ENCODE assay signal across 1 fruit fly cellular context in genomic region chr3R:10415923-10416322, dm6.
TF ChIP-seq lines count a peak whose summit lies in the region.

CG6345 (minus strand) TSS chr3R:10416046.

TF ChIP-seq in whole organism, embryonic, 481 proteins besides CTCF, POLR2A, EP300 and RAD21 (continued from another document and continues in another):
- TF ChIP-seq hth (optimal IDR thresholded peaks at IDR 0.05; lab: Kevin White, UChicago) (no peak), CG1233 (GFP tag; optimal IDR thresholded peaks at IDR 0.05; lab: Kevin White, UChicago) (peak; percentile 92), Mrtf (GFP tag; IDR thresholded peaks at IDR 0.05; lab: Robert Waterston, UW) (peak; percentile 74; the same call in 2 of the 3 replicates), fd3F (GFP tag; optimal IDR thresholded peaks at IDR 0.05; lab: Kevin White, UChicago) (peak; percentile 65), gcm (GFP tag; optimal IDR thresholded peaks at IDR 0.05; lab: Kevin White, UChicago) (peak; percentile 73), hbn (GFP tag; IDR thresholded peaks at IDR 0.05; lab: Robert Waterston, UW; ENCODE audit: partially characterized antibody) (no peak), CG2120 (GFP tag; optimal IDR thresholded peaks at IDR 0.05; lab: Kevin White, UChicago) (peak; percentile 68), nmo (GFP tag; optimal IDR thresholded peaks at IDR 0.05; lab: Kevin White, UChicago) (peak; percentile 77), CG42726 (GFP tag; IDR thresholded peaks at IDR 0.05; lab: Robert Waterston, UW; ENCODE audit: partially characterized antibody) (no peak), Gsc (GFP tag; IDR thresholded peaks at IDR 0.05; lab: Robert Waterston, UW) (no peak), CG11504 (tag; optimal IDR thresholded peaks at IDR 0.05; lab: Kevin White, UChicago) (peak; percentile 86), CG8359 (GFP tag; optimal IDR thresholded peaks at IDR 0.05; lab: Kevin White, UChicago; ENCODE audit: borderline replicate concordance) (peak; percentile 84), CG15073 (GFP tag; optimal IDR thresholded peaks at IDR 0.05; lab: Kevin White, UChicago) (no peak), Dbx (GFP tag; IDR thresholded peaks at IDR 0.05; lab: Robert Waterston, UW) (peak; percentile 88), CG12299 (tag; optimal IDR thresholded peaks at IDR 0.05; lab: Kevin White, UChicago) (peak; percentile 68), unc-4 (GFP tag; IDR thresholded peaks at IDR 0.05; lab: Robert Waterston, UW; ENCODE audit: partially characterized antibody) (no peak), Ravus (GFP tag; IDR thresholded peaks at IDR 0.05; lab: Robert Waterston, UW) (peak; percentile 15; the same call in 1 of the 2 replicates), ash1 (GFP tag; optimal IDR thresholded peaks at IDR 0.05; lab: Kevin White, UChicago) (peak; percentile 46), Bdp1 (GFP tag; optimal IDR thresholded peaks at IDR 0.05; lab: Kevin White, UChicago) (peak; percentile 58), pho (GFP tag; optimal IDR thresholded peaks at IDR 0.05; lab: Kevin White, UChicago) (peak; percentile 58), p53 (GFP tag; optimal IDR thresholded peaks at IDR 0.05; lab: Kevin White, UChicago) (peak; percentile 72), inv (GFP tag; IDR thresholded peaks at IDR 0.05; lab: Robert Waterston, UW; ENCODE audit: partially characterized antibody) (no peak), CG12391 (tag; optimal IDR thresholded peaks at IDR 0.05; lab: Kevin White, UChicago) (peak; percentile 79), Meics (GFP tag; optimal IDR thresholded peaks at IDR 0.05; lab: Kevin White, UChicago) (peak; percentile 90), Hr3 (GFP tag; optimal IDR thresholded peaks at IDR 0.05; lab: Kevin White, UChicago) (peak; percentile 80), CG17612 (GFP tag; IDR thresholded peaks at IDR 0.05; lab: Robert Waterston, UW) (peak; percentile 56), kni (GFP tag; optimal IDR thresholded peaks at IDR 0.05; lab: Kevin White, UChicago) (peak; percentile 76), fd64A (GFP tag; optimal IDR thresholded peaks at IDR 0.05; lab: Kevin White, UChicago) (peak; percentile 86), HLHmδ (GFP tag; optimal IDR thresholded peaks at IDR 0.05; lab: Kevin White, UChicago) (peak; percentile 76), NfI (GFP tag; optimal IDR thresholded peaks at IDR 0.05; lab: Kevin White, UChicago) (peak; percentile 90), CG14860 (GFP tag; IDR thresholded peaks at IDR 0.05; lab: Robert Waterston, UW; ENCODE audit: partially characterized antibody) (no peak), seq (GFP tag; IDR thresholded peaks at IDR 0.05; lab: Robert Waterston, UW) (peak; percentile 44), Blimp-1 (GFP tag; optimal IDR thresholded peaks at IDR 0.05; lab: Kevin White, UChicago) (peak; percentile 82), CG17361 (GFP tag; IDR thresholded peaks at IDR 0.05; lab: Robert Waterston, UW) (peak; percentile 75), Deaf1 (tag; optimal IDR thresholded peaks at IDR 0.05; lab: Kevin White, UChicago) (peak; percentile 38), CG17385 (GFP tag; optimal IDR thresholded peaks at IDR 0.05; lab: Kevin White, UChicago) (peak; percentile 81), CG7987 (GFP tag; optimal IDR thresholded peaks at IDR 0.05; lab: Kevin White, UChicago) (peak; percentile 95), Nf-YC (tag; optimal IDR thresholded peaks at IDR 0.05; lab: Kevin White, UChicago) (peak; percentile 81), chinmo (GFP tag; IDR thresholded peaks at IDR 0.05; lab: Robert Waterston, UW; ENCODE audit: partially characterized antibody) (no peak), CG9609 (GFP tag; optimal IDR thresholded peaks at IDR 0.05; lab: Kevin White, UChicago) (peak; percentile 69), Max (GFP tag; optimal IDR thresholded peaks at IDR 0.05; lab: Kevin White, UChicago) (peak; percentile 85), CG7357 (GFP tag; IDR thresholded peaks at IDR 0.05; lab: Robert Waterston, UW) (peak; percentile 59; the same call in 2 of the 3 replicates), hb (GFP tag; IDR thresholded peaks at IDR 0.05; lab: Robert Waterston, UW; ENCODE audit: partially characterized antibody) (no peak), CG10147 (GFP tag; optimal IDR thresholded peaks at IDR 0.05; lab: Kevin White, UChicago) (peak; percentile 78), stwl (tag; optimal IDR thresholded peaks at IDR 0.05; lab: Kevin White, UChicago) (peak; percentile 81), HLH3B (GFP tag; IDR thresholded peaks at IDR 0.05; lab: Robert Waterston, UW) (peak; percentile 78), Nf-YA (GFP tag; IDR thresholded peaks at IDR 0.05; lab: Robert Waterston, UW) (peak; percentile 48; the same call in 1 of the 2 replicates), sna (GFP tag; IDR thresholded peaks at IDR 0.05; lab: Robert Waterston, UW; ENCODE audit: partially characterized antibody) (no peak), Xbp1 (GFP tag; optimal IDR thresholded peaks at IDR 0.05; lab: Kevin White, UChicago) (peak; percentile 91), CG18619 (GFP tag; optimal IDR thresholded peaks at IDR 0.05; lab: Kevin White, UChicago) (peak; percentile 81), peb (GFP tag; IDR thresholded peaks at IDR 0.05; lab: Robert Waterston, UW) (peak; percentile 45; the same call in 1 of the 2 replicates), zen2 (GFP tag; IDR thresholded peaks at IDR 0.05; lab: Robert Waterston, UW; ENCODE audit: partially characterized antibody) (no peak), CG34224 (GFP tag; IDR thresholded peaks at IDR 0.05; lab: Robert Waterston, UW; ENCODE audit: partially characterized antibody) (no peak), CG1529 (GFP tag; optimal IDR thresholded peaks at IDR 0.05; lab: Kevin White, UChicago) (peak; percentile 84), dmrt11E (tag; optimal IDR thresholded peaks at IDR 0.05; lab: Kevin White, UChicago) (peak; percentile 75), ftz-f1 (GFP tag; optimal IDR thresholded peaks at IDR 0.05; lab: Kevin White, UChicago) (peak; percentile 14), cg (GFP tag; optimal IDR thresholded peaks at IDR 0.05; lab: Kevin White, UChicago) (no peak), CG1647 (GFP tag; optimal IDR thresholded peaks at IDR 0.05; lab: Kevin White, UChicago) (peak; percentile 81), CG6272 (GFP tag; IDR thresholded peaks at IDR 0.05; lab: Robert Waterston, UW) (peak; percentile 45; the same call in 1 of the 2 replicates), Trl (optimal IDR thresholded peaks at IDR 0.05; lab: Kevin White, UChicago) (no peak), Trl (GFP tag; optimal IDR thresholded peaks at IDR 0.05; lab: Kevin White, UChicago) (peak; percentile 92), CG15601 (tag; optimal IDR thresholded peaks at IDR 0.05; lab: Kevin White, UChicago) (peak; percentile 80), CG18011 (GFP tag; optimal IDR thresholded peaks at IDR 0.05; lab: Kevin White, UChicago) (peak; percentile 56), CG3838 (GFP tag; optimal IDR thresholded peaks at IDR 0.05; lab: Kevin White, UChicago) (peak; percentile 75), CG13624 (GFP tag; optimal IDR thresholded peaks at IDR 0.05; lab: Kevin White, UChicago) (peak; percentile 80), CG6654 (GFP tag; optimal IDR thresholded peaks at IDR 0.05; lab: Kevin White, UChicago) (peak; percentile 80), pb (GFP tag; optimal IDR thresholded peaks at IDR 0.05; lab: Kevin White, UChicago) (peak; percentile 76), Mad (GFP tag; optimal IDR thresholded peaks at IDR 0.05; lab: Kevin White, UChicago) (peak; percentile 90), schlank (tag; optimal IDR thresholded peaks at IDR 0.05; lab: Kevin White, UChicago) (peak; percentile 41), Hey (tag; optimal IDR thresholded peaks at IDR 0.05; lab: Kevin White, UChicago) (peak; percentile 20), Ets65A (GFP tag; lab: Kevin White, UChicago) (no peak), CG5180 (GFP tag; optimal IDR thresholded peaks at IDR 0.05; lab: Kevin White, UChicago) (peak; percentile 76), Fer1 (GFP tag; optimal IDR thresholded peaks at IDR 0.05; lab: Kevin White, UChicago) (peak; percentile 93), CG30020 (tag; optimal IDR thresholded peaks at IDR 0.05; lab: Kevin White, UChicago) (peak; percentile 55), CG10267 (tag; optimal IDR thresholded peaks at IDR 0.05; lab: Kevin White, UChicago) (peak; percentile 84), CG4854 (GFP tag; optimal IDR thresholded peaks at IDR 0.05; lab: Kevin White, UChicago) (peak; percentile 89), CG43689 (GFP tag; IDR thresholded peaks at IDR 0.05; lab: Robert Waterston, UW) (peak; percentile 77), CG13424 (tag; optimal IDR thresholded peaks at IDR 0.05; lab: Kevin White, UChicago) (peak; percentile 81), CG18262 (tag; optimal IDR thresholded peaks at IDR 0.05; lab: Kevin White, UChicago) (peak; percentile 83), kay (GFP tag; optimal IDR thresholded peaks at IDR 0.05; lab: Kevin White, UChicago) (peak; percentile 4), her (GFP tag; optimal IDR thresholded peaks at IDR 0.05; lab: Kevin White, UChicago) (peak; percentile 78), NC2α (GFP tag; optimal IDR thresholded peaks at IDR 0.05; lab: Kevin White, UChicago) (peak; percentile 68), br (optimal IDR thresholded peaks at IDR 0.05; lab: Kevin White, UChicago) (no peak), cas (GFP tag; IDR thresholded peaks at IDR 0.05; lab: Robert Waterston, UW) (no peak), CG12659 (GFP tag; optimal IDR thresholded peaks at IDR 0.05; lab: Kevin White, UChicago) (peak; percentile 85), org-1 (GFP tag; optimal IDR thresholded peaks at IDR 0.05; lab: Kevin White, UChicago) (peak; percentile 50), bcd (GFP tag; optimal IDR thresholded peaks at IDR 0.05; lab: Kevin White, UChicago) (peak; percentile 88), mld (GFP tag; IDR thresholded peaks at IDR 0.05; lab: Robert Waterston, UW; ENCODE audit: partially characterized antibody) (no peak), CG7372 (GFP tag; IDR thresholded peaks at IDR 0.05; lab: Robert Waterston, UW) (peak; percentile 74), Dip2 (GFP tag; IDR thresholded peaks at IDR 0.05; lab: Robert Waterston, UW) (no peak), Hsf (GFP tag; optimal IDR thresholded peaks at IDR 0.05; lab: Kevin White, UChicago) (peak; percentile 89), CG31441 (GFP tag; IDR thresholded peaks at IDR 0.05; lab: Robert Waterston, UW) (peak; percentile 85), CG13775 (GFP tag; optimal IDR thresholded peaks at IDR 0.05; lab: Kevin White, UChicago) (peak; percentile 85), Usf (GFP tag; optimal IDR thresholded peaks at IDR 0.05; lab: Kevin White, UChicago) (no peak), CG8765 (GFP tag; IDR thresholded peaks at IDR 0.05; lab: Robert Waterston, UW) (0 out of 2 replicates have a peak, but pooled peaks have one; percentile 30), ara (GFP tag; IDR thresholded peaks at IDR 0.05; lab: Robert Waterston, UW) (peak; percentile 75; the same call in 1 of the 2 replicates), Aef1 (GFP tag; IDR thresholded peaks at IDR 0.05; lab: Robert Waterston, UW) (peak; percentile 65), CG2678 (tag; optimal IDR thresholded peaks at IDR 0.05; lab: Kevin White, UChicago) (peak; percentile 80), CG8089 (GFP tag; optimal IDR thresholded peaks at IDR 0.05; lab: Kevin White, UChicago) (peak; percentile 82), CG2889 (GFP tag; IDR thresholded peaks at IDR 0.05; lab: Robert Waterston, UW) (no peak), pita (GFP tag; optimal IDR thresholded peaks at IDR 0.05; lab: Kevin White, UChicago) (no peak), CG12104 (GFP tag; optimal IDR thresholded peaks at IDR 0.05; lab: Kevin White, UChicago) (peak; percentile 82), Sry-β (GFP tag; optimal IDR thresholded peaks at IDR 0.05; lab: Kevin White, UChicago) (peak; percentile 62), crp (GFP tag; optimal IDR thresholded peaks at IDR 0.05; lab: Kevin White, UChicago) (peak; percentile 77 to 94), Sox100B (GFP tag; optimal IDR thresholded peaks at IDR 0.05; lab: Kevin White, UChicago) (peak; percentile 87), Dad (GFP tag; optimal IDR thresholded peaks at IDR 0.05; lab: Kevin White, UChicago) (peak; percentile 72), CG4617 (GFP tag; optimal IDR thresholded peaks at IDR 0.05; lab: Kevin White, UChicago; ENCODE audit: borderline replicate concordance) (peak; percentile 60), CG3726 (GFP tag; IDR thresholded peaks at IDR 0.05; lab: Robert Waterston, UW) (peak; percentile 60; the same call in 2 of the 3 replicates), nerfin-1 (tag; optimal IDR thresholded peaks at IDR 0.05; lab: Kevin White, UChicago) (peak; percentile 80), NFAT (GFP tag; IDR thresholded peaks at IDR 0.05; lab: Robert Waterston, UW) (peak; percentile 82), CG3281 (GFP tag; optimal IDR thresholded peaks at IDR 0.05; lab: Kevin White, UChicago) (peak; percentile 91), CG3847 (GFP tag; IDR thresholded peaks at IDR 0.05; lab: Robert Waterston, UW) (peak; percentile 77), pnt (GFP tag; optimal IDR thresholded peaks at IDR 0.05; lab: Kevin White, UChicago) (peak; percentile 53), mam (GFP tag; optimal IDR thresholded peaks at IDR 0.05; lab: Kevin White, UChicago) (peak; percentile 69), CG11085 (GFP tag; IDR thresholded peaks at IDR 0.05; lab: Robert Waterston, UW) (peak; percentile 77; the same call in 1 of the 2 replicates), CG6854 (GFP tag; optimal IDR thresholded peaks at IDR 0.05; lab: Kevin White, UChicago) (peak; percentile 89), Poxn (GFP tag; IDR thresholded peaks at IDR 0.05; lab: Robert Waterston, UW) (no peak), pfk (GFP tag; optimal IDR thresholded peaks at IDR 0.05; lab: Kevin White, UChicago) (peak; percentile 67), Atf-2 (GFP tag; optimal IDR thresholded peaks at IDR 0.05; lab: Kevin White, UChicago) (peak; percentile 83), CG10654 (GFP tag; optimal IDR thresholded peaks at IDR 0.05; lab: Kevin White, UChicago) (peak; percentile 82), CG6683 (GFP tag; optimal IDR thresholded peaks at IDR 0.05; lab: Kevin White, UChicago) (peak; percentile 81), CG2199 (GFP tag; IDR thresholded peaks at IDR 0.05; lab: Robert Waterston, UW) (peak; percentile 86; the same call in 2 of the 3 replicates), amos (GFP tag; IDR thresholded peaks at IDR 0.05; lab: Robert Waterston, UW; ENCODE audit: partially characterized antibody) (no peak), Neu2 (GFP tag; optimal IDR thresholded peaks at IDR 0.05; lab: Kevin White, UChicago; ENCODE audit: borderline replicate concordance) (peak; percentile 10), CG5245 (GFP tag; optimal IDR thresholded peaks at IDR 0.05; lab: Kevin White, UChicago) (peak; percentile 93), CG2875 (GFP tag; optimal IDR thresholded peaks at IDR 0.05; lab: Kevin White, UChicago) (peak; percentile 89), CG7786 (GFP tag; optimal IDR thresholded peaks at IDR 0.05; lab: Kevin White, UChicago) (peak; percentile 32), sens (GFP tag; lab: Kevin White, UChicago) (peak; percentile 97)
